Worm (Caenorhabditis elegans) whole organism, L4 larva: ENCODE data around the gene inx-1.

Experiments
- ctbp-1 ChIP-seq: fragments of 200-800 bp; sonication (Bioruptor generic); IDR thresholded peaks from 2 replicates; pipeline ENCODE4 v1.3.6; 2022; ENCODE audit warnings: missing genetic modification reagents, missing genetic modification characterization, missing compliant biosample characterization
- nhr-25 ChIP-seq: sonication (generic microtip); optimal IDR thresholded peaks from 2 replicates; lab custom pipeline; 2017; ENCODE audit warnings: missing genetic modification characterization, mild to moderate bottlenecking, missing compliant biosample characterization, antibody characterized with exemption, moderate library complexity, borderline replicate concordance; ENCODE audit not compliant: insufficient read depth
- spr-3 ChIP-seq: fragments of 200-800 bp; sonication (Bioruptor generic); optimal IDR thresholded peaks from 2 replicates; lab custom pipeline; 2018; ENCODE audit warnings: mild to moderate bottlenecking, missing genetic modification characterization, missing compliant biosample characterization
- zag-1 ChIP-seq: fragments of 150-350 bp; optimal IDR thresholded peaks from 2 replicates; lab custom pipeline; 2014; ENCODE audit warnings: missing biosample characterization, missing genetic modification characterization

ce11 chrX:6971301-6971700 lies 15.1 kb upstream of the inx-1 start:
- TF ChIP-seq ctbp-1 (GFP tag; lab: Robert Waterston, UW): no peak
- TF ChIP-seq spr-3 (GFP tag; lab: Kevin White, UChicago): no peak
- TF ChIP-seq nhr-25 (tag; lab: Kevin White, UChicago): no peak
- no peak for TF ChIP-seq zag-1 (tag; lab: Kevin White, UChicago)
